Worm (Caenorhabditis elegans) whole organism, young adult: ENCODE results near the gene pycr-4.

ENCODE experiments used
- B0261.1 ChIP-seq: sonication (generic microtip); optimal IDR thresholded peaks from 2 replicates; lab custom pipeline; 2016; ENCODE audit warnings: mild to moderate bottlenecking, missing genetic modification characterization, moderate library complexity, missing compliant biosample characterization
- C06A6.2 ChIP-seq: fragments of 200-800 bp; sonication (Bioruptor generic); conservative IDR thresholded peaks from 2 replicates; pipeline ENCODE4 v1.3.6; 2022; ENCODE audit warnings: missing genetic modification characterization, missing compliant biosample characterization
- F10E7.11 ChIP-seq: sonication (generic microtip); optimal IDR thresholded peaks from 2 replicates; lab custom pipeline; 2017; ENCODE audit warnings: mild to moderate bottlenecking, missing genetic modification characterization, moderate library complexity, missing compliant biosample characterization
- F23B12.7 ChIP-seq: sonication (generic microtip); optimal IDR thresholded peaks from 2 replicates; lab custom pipeline; 2017; ENCODE audit warnings: missing genetic modification characterization, mild to moderate bottlenecking, missing compliant biosample characterization, antibody characterized with exemption, moderate library complexity; ENCODE audit not compliant: insufficient read depth
- F33H1.4 ChIP-seq: fragments of 200-800 bp; sonication (Bioruptor generic); IDR thresholded peaks from 2 replicates; pipeline ENCODE4 v1.3.6; 2022; ENCODE audit warnings: missing genetic modification reagents, missing genetic modification characterization, missing compliant biosample characterization
- F39B2.1 ChIP-seq: fragments of 200-800 bp; sonication (Bioruptor generic); IDR thresholded peaks from 2 replicates; pipeline ENCODE4 v1.3.6; 2022; ENCODE audit warnings: missing genetic modification reagents, missing genetic modification characterization, missing compliant biosample characterization
- F49E8.2 ChIP-seq: sonication (generic microtip); optimal IDR thresholded peaks from 3 replicates; lab custom pipeline; 2017; ENCODE audit warnings: missing genetic modification characterization, mild to moderate bottlenecking, missing compliant biosample characterization, antibody characterized with exemption, moderate library complexity; ENCODE audit not compliant: insufficient read depth
- F52B5.7 ChIP-seq: sonication (generic microtip); optimal IDR thresholded peaks from 2 replicates; lab custom pipeline; 2016; ENCODE audit warnings: mild to moderate bottlenecking, missing genetic modification characterization, missing compliant biosample characterization
- F57C9.4 ChIP-seq: sonication (generic microtip); optimal IDR thresholded peaks from 2 replicates; lab custom pipeline; 2017; ENCODE audit warnings: mild to moderate bottlenecking, missing genetic modification characterization, missing compliant biosample characterization
- K12H6.12 ChIP-seq: fragments of 200-800 bp; sonication (Bioruptor generic); optimal IDR thresholded peaks from 2 replicates; lab custom pipeline; 2018; ENCODE audit warnings: mild to moderate bottlenecking, missing genetic modification characterization, missing compliant biosample characterization
- T26A5.8 ChIP-seq: sonication (generic microtip); optimal IDR thresholded peaks from 2 replicates; lab custom pipeline; 2016; ENCODE audit warnings: missing genetic modification characterization, missing compliant biosample characterization
- Y67H2A.10 ChIP-seq: fragments of 200-800 bp; sonication (Bioruptor generic); conservative IDR thresholded peaks from 2 replicates; pipeline ENCODE4 v1.3.6; 2022; ENCODE audit warnings: missing genetic modification reagents, missing genetic modification characterization, missing compliant biosample characterization
- Y79H2A.3 ChIP-seq: fragments of 200-800 bp; sonication (Bioruptor generic); conservative IDR thresholded peaks from 2 replicates; pipeline ENCODE4 v1.3.6; 2022; ENCODE audit warnings: missing genetic modification reagents, missing genetic modification characterization, missing compliant biosample characterization
- Y95B8A.8 ChIP-seq: fragments of 200-800 bp; sonication (Bioruptor generic); IDR thresholded peaks from 2 replicates; pipeline ENCODE4 v1.3.6; 2022; ENCODE audit warnings: missing genetic modification reagents, missing genetic modification characterization, missing compliant biosample characterization
- aptf-2 ChIP-seq: fragments of 200-800 bp; sonication (Bioruptor generic); conservative IDR thresholded peaks from 2 replicates; pipeline ENCODE4 v1.3.6; 2022; ENCODE audit warnings: missing genetic modification reagents, missing genetic modification characterization, missing compliant biosample characterization
- aptf-3 ChIP-seq: fragments of 200-800 bp; sonication (Bioruptor generic); IDR thresholded peaks from 2 replicates; pipeline ENCODE4 v1.3.6; 2022; ENCODE audit warnings: missing genetic modification characterization, missing compliant biosample characterization
- athp-1 ChIP-seq: sonication (generic microtip); optimal IDR thresholded peaks from 2 replicates; lab custom pipeline; 2017; ENCODE audit warnings: mild to moderate bottlenecking, missing genetic modification characterization, missing compliant biosample characterization
- attf-3 ChIP-seq: fragments of 200-800 bp; sonication (Bioruptor generic); conservative IDR thresholded peaks from 2 replicates; pipeline ENCODE4 v1.3.6; 2022; ENCODE audit warnings: missing genetic modification reagents, missing genetic modification characterization, missing compliant biosample characterization
- cebp-1 ChIP-seq, 2 experiments: fragments of 200-800 bp in 1 of 2; sonication (Bioruptor generic) in 1 of 2; sonication (generic microtip) in 1 of 2; IDR thresholded peaks in 1 of 2; optimal IDR thresholded peaks in 1 of 2; 2 replicates each; pipeline versions ENCODE4 v1.3.6 to Lab custom; 2017 to 2022; ENCODE audit warnings: missing compliant biosample characterization in 2 of 2, missing genetic modification characterization in 2 of 2, mild to moderate bottlenecking in 1 of 2, missing genetic modification reagents in 1 of 2, moderate library complexity in 1 of 2
- ceh-58 ChIP-seq: fragments of 200-800 bp; sonication (Bioruptor generic); IDR thresholded peaks from 2 replicates; pipeline ENCODE4 v1.3.6; 2022; ENCODE audit warnings: missing genetic modification characterization, missing compliant biosample characterization
- ceh-91 ChIP-seq: fragments of 200-800 bp; sonication (Bioruptor generic); IDR thresholded peaks from 2 replicates; pipeline ENCODE4 v1.3.6; 2022; ENCODE audit warnings: missing genetic modification reagents, missing genetic modification characterization, missing compliant biosample characterization
- chd-7 ChIP-seq: sonication (generic microtip); optimal IDR thresholded peaks from 2 replicates; lab custom pipeline; 2016; ENCODE audit warnings: mild to moderate bottlenecking, missing genetic modification characterization, moderate library complexity, missing compliant biosample characterization
- dpl-1 ChIP-seq: fragments of 150-350 bp; optimal IDR thresholded peaks from 2 replicates; lab custom pipeline; 2014; ENCODE audit warnings: missing biosample characterization, missing genetic modification reagents, missing genetic modification characterization
- gei-17 ChIP-seq: fragments of 200-800 bp; sonication (Bioruptor generic); optimal IDR thresholded peaks from 2 replicates; lab custom pipeline; 2018; ENCODE audit warnings: mild to moderate bottlenecking, missing genetic modification characterization, missing compliant biosample characterization
- him-1 ChIP-seq: sonication (generic microtip); optimal IDR thresholded peaks from 2 replicates; lab custom pipeline; 2016; ENCODE audit warnings: missing genotype, missing genetic modification reagents, missing genetic modification characterization, missing compliant biosample characterization
- hsf-1 ChIP-seq: fragments of 200-800 bp; sonication (Bioruptor generic); IDR thresholded peaks from 2 replicates; pipeline ENCODE4 v1.3.6; 2022; ENCODE audit warnings: missing genetic modification reagents, missing genetic modification characterization, missing compliant biosample characterization
- let-526 ChIP-seq: fragments of 200-800 bp; sonication (Bioruptor generic); IDR thresholded peaks from 2 replicates; pipeline ENCODE4 v1.3.6; 2022; ENCODE audit warnings: missing genetic modification reagents, missing genetic modification characterization, missing compliant biosample characterization
- lin-26 ChIP-seq: fragments of 200-800 bp; sonication (Bioruptor generic); IDR thresholded peaks from 2 replicates; pipeline ENCODE4 v1.3.6; 2022; ENCODE audit warnings: missing genetic modification reagents, missing genetic modification characterization, missing compliant biosample characterization
- lin-40 ChIP-seq: sonication (generic microtip); optimal IDR thresholded peaks from 2 replicates; lab custom pipeline; 2016; ENCODE audit warnings: missing genetic modification characterization, mild to moderate bottlenecking, missing compliant biosample characterization, missing genotype, missing genetic modification reagents
- lin-54 ChIP-seq: fragments of 200-800 bp; sonication (Bioruptor generic); optimal IDR thresholded peaks from 2 replicates; lab custom pipeline; 2018; ENCODE audit warnings: mild to moderate bottlenecking, missing genetic modification characterization, missing compliant biosample characterization
- lsl-1 ChIP-seq: fragments of 200-800 bp; sonication (Bioruptor generic); optimal IDR thresholded peaks from 2 replicates; lab custom pipeline; 2018; ENCODE audit warnings: mild to moderate bottlenecking, missing genetic modification characterization, moderate library complexity, missing compliant biosample characterization
- madf-3 ChIP-seq: fragments of 200-800 bp; sonication (Bioruptor generic); IDR thresholded peaks from 2 replicates; pipeline ENCODE4 v1.3.6; 2022; ENCODE audit warnings: missing genetic modification reagents, missing genetic modification characterization, missing compliant biosample characterization
- madf-6 ChIP-seq: fragments of 200-800 bp; sonication (Bioruptor generic); IDR thresholded peaks from 2 replicates; pipeline ENCODE4 v1.3.6; 2022; ENCODE audit warnings: missing genetic modification reagents, missing genetic modification characterization, missing compliant biosample characterization
- madf-8 ChIP-seq: fragments of 200-800 bp; sonication (Bioruptor generic); conservative IDR thresholded peaks from 2 replicates; pipeline ENCODE4 v1.3.6; 2022; ENCODE audit warnings: missing genetic modification reagents, missing genetic modification characterization, missing compliant biosample characterization
- mcd-1 ChIP-seq: fragments of 200-800 bp; sonication (Bioruptor generic); IDR thresholded peaks from 2 replicates; pipeline ENCODE4 v1.3.6; 2022; ENCODE audit warnings: missing genetic modification reagents, missing genetic modification characterization, missing compliant biosample characterization
- mxl-1 ChIP-seq: sonication (generic microtip); optimal IDR thresholded peaks from 2 replicates; lab custom pipeline; 2016; ENCODE audit warnings: missing genetic modification characterization, missing compliant biosample characterization
- nhr-120 ChIP-seq: fragments of 200-800 bp; sonication (Bioruptor generic); IDR thresholded peaks from 2 replicates; pipeline ENCODE4 v1.3.6; 2022; ENCODE audit warnings: missing genetic modification characterization, missing compliant biosample characterization
- nhr-179 ChIP-seq: sonication (generic microtip); optimal IDR thresholded peaks from 2 replicates; lab custom pipeline; 2016; ENCODE audit warnings: mild to moderate bottlenecking, missing genetic modification characterization, missing compliant biosample characterization
- nhr-27 ChIP-seq: fragments of 200-800 bp; sonication (Bioruptor generic); optimal IDR thresholded peaks from 2 replicates; lab custom pipeline; 2018; ENCODE audit warnings: mild to moderate bottlenecking, missing genetic modification characterization, moderate library complexity, missing compliant biosample characterization
- repo-1 ChIP-seq: sonication (generic microtip); optimal IDR thresholded peaks from 2 replicates; lab custom pipeline; 2017; ENCODE audit warnings: mild to moderate bottlenecking, missing genetic modification characterization, missing compliant biosample characterization
- snpc-1.3 ChIP-seq: sonication (generic microtip); optimal IDR thresholded peaks from 2 replicates; lab custom pipeline; 2017; ENCODE audit warnings: missing genetic modification characterization, mild to moderate bottlenecking, missing compliant biosample characterization, antibody characterized with exemption, moderate library complexity, missing genotype, missing genetic modification reagents; ENCODE audit not compliant: insufficient read depth
- snpc-3.4 ChIP-seq: sonication (generic microtip); optimal IDR thresholded peaks from 2 replicates; lab custom pipeline; 2017; ENCODE audit warnings: missing genetic modification characterization, mild to moderate bottlenecking, missing compliant biosample characterization, antibody characterized with exemption, moderate library complexity, missing genotype, missing genetic modification reagents
- tbp1 ChIP-seq: fragments of 200-800 bp; sonication (Bioruptor generic); optimal IDR thresholded peaks from 2 replicates; lab custom pipeline; 2018; ENCODE audit warnings: mild to moderate bottlenecking, missing genetic modification characterization, missing compliant biosample characterization
- xnd-1 ChIP-seq: sonication (generic microtip); optimal IDR thresholded peaks from 2 replicates; lab custom pipeline; 2016; ENCODE audit warnings: missing genotype, missing genetic modification reagents, missing genetic modification characterization, missing compliant biosample characterization
- zim-3 ChIP-seq: sonication (generic microtip); optimal IDR thresholded peaks from 2 replicates; lab custom pipeline; 2017; ENCODE audit warnings: mild to moderate bottlenecking, missing genetic modification characterization, moderate library complexity, missing compliant biosample characterization
- ztf-25 ChIP-seq: fragments of 200-800 bp; sonication (Bioruptor generic); IDR thresholded peaks from 2 replicates; pipeline ENCODE4 v1.3.6; 2022; ENCODE audit warnings: missing genetic modification reagents, missing genetic modification characterization, missing compliant biosample characterization
- ztf-26 ChIP-seq: sonication (generic microtip); optimal IDR thresholded peaks from 2 replicates; lab custom pipeline; 2017; ENCODE audit warnings: missing genetic modification characterization, missing compliant biosample characterization

Gene pycr-4

ce11 chrIV:7505866-7506488 is 28.9 kb upstream of the pycr-4 start (continued):
- TF ChIP-seq nhr-120 (GFP tag; lab: Robert Waterston, UW) (no peak), ztf-25 (GFP tag; lab: Robert Waterston, UW) (no peak), aptf-3 (GFP tag; lab: Robert Waterston, UW) (no peak), T26A5.8 (tag; lab: Kevin White, UChicago) (peak; percentile 68), Y67H2A.10 (GFP tag; lab: Robert Waterston, UW) (no peak), xnd-1 (tag; lab: Kevin White, UChicago) (no peak), F10E7.11 (tag; lab: Kevin White, UChicago) (peak; percentile 36), repo-1 (tag; lab: Kevin White, UChicago) (peak; percentile 88), chd-7 (peak; percentile 62), aptf-2 (no peak), Y79H2A.3 (GFP tag; lab: Robert Waterston, UW) (0 out of 2 replicates have a peak, but pooled peaks have one; percentile 46), ceh-58 (GFP tag; lab: Robert Waterston, UW) (no peak), dpl-1 (GFP tag; lab: Kevin White, UChicago) (no peak), F23B12.7 (tag; lab: Kevin White, UChicago) (no peak), F52B5.7 (tag; lab: Kevin White, UChicago) (peak; percentile 22), nhr-179 (tag; lab: Kevin White, UChicago) (no peak), B0261.1 (tag; lab: Kevin White, UChicago) (no peak), madf-8 (GFP tag; lab: Robert Waterston, UW) (no peak), F33H1.4 (GFP tag; lab: Robert Waterston, UW) (peak; percentile 20; the same call in 1 of the 2 replicates), mcd-1 (no peak; the same call in none of the 2 replicates), let-526 (GFP tag; lab: Robert Waterston, UW) (peak; percentile 19; the same call in 1 of the 2 replicates), lin-26 (GFP tag; lab: Robert Waterston, UW) (peak; percentile 55; the same call in 1 of the 2 replicates), lsl-1 (peak; percentile 11), F57C9.4 (peak; percentile 43), madf-3 (GFP tag; lab: Robert Waterston, UW) (peak; percentile 81; the same call in 1 of the 2 replicates), K12H6.12 (no peak), Y95B8A.8 (peak; percentile 73), F49E8.2 (tag; lab: Kevin White, UChicago) (peak; percentile 59), cebp-1 (GFP tag; IDR thresholded peaks at IDR 0.05; lab: Robert Waterston, UW) (no peak), cebp-1 (tag; optimal IDR thresholded peaks at IDR 0.05; lab: Kevin White, UChicago) (peak; percentile 65), him-1 (tag; lab: Kevin White, UChicago) (peak; percentile 3), athp-1 (tag; lab: Kevin White, UChicago) (peak; percentile 52), mxl-1 (peak; percentile 39), lin-40 (peak; percentile 35), zim-3 (no peak), snpc-1.3 (peak; percentile 78), C06A6.2 (peak; percentile 48; the same call in 1 of the 2 replicates), F39B2.1 (GFP tag; lab: Robert Waterston, UW) (0 out of 2 replicates have a peak, but pooled peaks have one; percentile 40), nhr-27 (peak; percentile 54), hsf-1 (peak; percentile 67), lin-54 (peak; percentile 49), tbp1 (GFP tag; lab: Kevin White, UChicago) (peak; percentile 39), madf-6 (GFP tag; lab: Robert Waterston, UW) (peak; percentile 48), gei-17 (GFP tag; lab: Kevin White, UChicago) (no peak), snpc-3.4 (tag; lab: Kevin White, UChicago) (peak; percentile 64), ztf-26 (tag; lab: Kevin White, UChicago) (peak; percentile 10), ceh-91 (GFP tag; lab: Robert Waterston, UW) (no peak), attf-3 (GFP tag; lab: Robert Waterston, UW) (peak; percentile 25; the same call in 1 of the 2 replicates)
